Worm (Caenorhabditis elegans) whole organism, dauer: ENCODE measurements around the gene srt-4.
"Not testable (repeated sequence)": the region's sequence is repeated elsewhere in the genome, so short reads cannot be mapped to it uniquely, and the experiment has no call there.

Source experiments
- unc-62 ChIP-seq: sonication (generic microtip); optimal IDR thresholded peaks from 2 replicates; lab custom pipeline; 2017; ENCODE audit warnings: missing biosample characterization, missing genetic modification reagents, missing genetic modification characterization

The srt-4 gene

DNA sequence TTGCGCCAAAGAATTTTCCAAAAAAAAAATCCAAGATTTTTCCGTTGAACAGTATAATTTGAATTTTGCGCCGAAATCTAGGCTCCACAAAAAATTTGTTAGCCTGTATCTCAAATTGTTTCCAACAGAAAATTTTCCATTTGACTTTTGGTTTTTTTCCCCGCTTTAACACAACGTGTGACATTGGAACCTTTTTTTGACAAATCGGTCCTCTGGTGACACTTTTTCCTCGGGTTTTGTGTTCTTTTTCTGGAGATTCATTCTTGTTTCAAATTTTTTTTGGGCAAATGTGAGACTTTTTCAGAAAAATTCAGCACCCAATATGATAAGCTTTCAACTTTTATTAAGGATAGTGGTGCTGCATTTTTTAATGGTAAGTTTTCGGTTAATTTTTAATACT, 30.6 kb downstream of the srt-4 start, which contains the start of gene acr-17:
Gene acr-17, plus strand, starts transcription at position 301 of the 400 bp plus-strand sequence.
- TF ChIP-seq unc-62 (GFP tag; lab: Kevin White, UChicago) = no peak

DNA sequence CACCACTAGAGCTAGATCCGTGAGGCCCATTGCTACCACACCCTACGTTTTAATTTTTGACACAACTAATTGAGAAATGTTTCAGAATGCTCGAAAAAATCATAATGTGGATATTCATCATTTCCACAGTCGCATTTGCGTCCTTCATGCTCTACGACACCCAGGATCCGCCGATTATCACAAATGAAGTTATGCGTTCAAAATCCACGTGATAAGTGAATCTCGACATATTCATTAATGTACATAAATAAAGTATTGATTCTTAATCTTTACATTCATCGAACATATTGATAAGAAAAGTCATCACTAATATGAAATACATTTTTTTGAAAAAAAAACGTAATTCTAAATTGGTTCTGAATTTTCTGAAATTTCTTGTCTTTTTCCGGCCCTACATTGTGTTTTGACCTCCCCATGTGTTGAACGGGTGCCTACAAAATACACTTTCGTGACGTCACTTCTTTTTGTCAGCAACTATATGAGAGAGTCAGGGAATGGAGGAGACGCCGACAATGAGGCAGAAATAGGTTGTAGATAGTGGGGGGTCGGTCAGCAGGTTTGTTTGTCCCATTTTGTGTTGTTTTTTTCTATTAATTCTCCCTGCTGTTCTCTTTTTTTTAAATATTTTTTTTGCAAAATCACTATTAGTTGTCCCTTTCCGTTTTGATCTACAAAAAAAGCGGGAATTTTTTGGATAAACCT, 37.4 kb downstream of the srt-4 start, which contains the start of gene F53E10.1:
Gene F53E10.1, plus strand, starts transcription at position 325 of the 702 bp plus-strand sequence.
- TF ChIP-seq unc-62 (GFP tag; lab: Kevin White, UChicago) = no peak

DNA sequence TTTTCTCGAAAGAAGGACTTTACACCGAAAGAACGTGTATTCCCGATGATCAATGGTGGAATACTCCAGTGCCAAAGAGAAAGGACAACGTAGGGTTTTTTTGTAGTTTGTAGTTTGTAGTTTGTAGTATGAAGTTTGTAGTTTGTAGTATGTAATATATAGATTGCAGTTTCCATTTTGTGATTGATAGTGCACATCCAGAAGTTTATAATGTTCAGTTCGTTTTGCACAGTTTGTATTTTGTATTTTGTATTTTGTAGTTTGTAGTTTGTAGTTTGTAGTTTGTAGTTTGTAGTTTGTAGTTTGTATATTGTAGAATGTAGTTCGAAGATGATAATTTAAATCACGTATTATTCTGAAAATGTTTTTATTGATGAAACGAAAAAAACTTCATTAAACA, 39.8 kb downstream of the srt-4 start:
- TF ChIP-seq unc-62 (GFP tag; lab: Kevin White, UChicago) = no peak

DNA sequence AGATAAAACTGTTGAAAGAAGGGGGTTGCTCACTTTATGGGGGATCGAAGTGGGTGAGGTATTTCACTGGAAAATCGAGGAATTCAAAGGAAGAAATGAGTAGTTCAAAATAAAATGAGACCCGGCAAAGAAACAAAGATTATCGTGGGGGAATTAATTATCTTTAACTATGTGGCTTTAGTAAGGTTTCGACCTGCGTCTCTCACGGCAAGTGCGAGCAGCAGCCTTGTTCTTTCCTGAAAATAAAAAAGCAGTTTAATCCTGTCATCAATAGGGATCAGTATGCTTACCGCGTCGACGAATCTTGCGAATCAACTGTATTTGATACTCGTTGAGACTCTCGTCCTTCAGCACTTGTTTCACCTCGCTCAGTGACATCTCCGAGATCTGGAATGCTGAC, 44.2 kb downstream of the srt-4 start, which contains the start of gene srh-271:
Gene srh-271, minus strand, starts transcription at position 101 of the 400 bp plus-strand sequence.
- no peak for TF ChIP-seq unc-62 (GFP tag; lab: Kevin White, UChicago)

DNA sequence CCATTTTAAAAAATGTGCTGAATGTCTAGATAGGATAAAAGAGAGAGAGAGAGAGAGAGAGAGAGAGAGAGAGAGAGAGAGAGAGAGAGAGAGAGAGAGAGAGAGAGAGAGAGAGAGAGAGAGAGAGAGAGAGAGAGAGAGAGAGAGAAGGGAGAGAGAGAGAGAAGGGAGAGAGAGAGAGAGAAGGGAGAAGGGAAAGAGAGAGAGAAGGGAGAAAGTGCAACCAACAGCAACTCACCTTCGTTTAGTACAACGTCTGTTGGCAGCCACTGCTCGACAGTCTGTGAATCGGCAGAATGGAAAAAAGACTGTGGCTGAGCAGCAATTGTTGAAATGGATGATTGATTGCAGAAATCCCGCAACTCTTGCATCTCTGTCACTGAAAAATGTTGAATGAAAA, 46.1 kb downstream of the srt-4 start:
- no peak for TF ChIP-seq unc-62 (GFP tag; lab: Kevin White, UChicago)

DNA sequence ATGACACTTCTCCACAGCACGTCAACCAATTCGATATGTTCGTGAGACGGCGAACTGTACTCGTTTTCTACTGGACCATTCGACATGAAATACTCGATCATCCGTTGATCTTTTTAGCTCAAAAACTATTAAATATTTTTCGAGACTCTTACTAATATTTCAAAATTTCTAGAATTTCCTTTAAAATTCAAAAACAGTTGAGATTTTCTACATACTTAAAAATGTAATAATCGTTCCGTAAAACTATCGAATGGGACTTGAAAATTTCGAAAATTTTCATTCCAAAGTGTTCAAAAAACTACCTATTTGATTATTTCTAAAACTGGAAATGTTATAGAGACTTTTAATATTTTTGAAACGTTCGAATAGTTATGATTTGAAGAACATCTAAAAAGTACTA, 47.7 kb downstream of the srt-4 start, which contains the start of gene sknr-1:
Gene sknr-1, minus strand, starts transcription at position 101 of the 400 bp plus-strand sequence.
- not testable (repeated sequence) for TF ChIP-seq unc-62 (GFP tag; lab: Kevin White, UChicago)
